Fruit fly (Drosophila melanogaster): Measurements from ENCODE around the gene CG15412.

- no peak for TF ChIP-seq CG8159 (tag; optimal IDR thresholded peaks at IDR 0.05)
- no peak for TF ChIP-seq CG17806 (tag; optimal IDR thresholded peaks at IDR 0.05)
- TF ChIP-seq EcR (GFP tag; optimal IDR thresholded peaks at IDR 0.05): no peak
- no peak for TF ChIP-seq CG32121 (GFP tag; IDR thresholded peaks at IDR 0.05)
- no peak for TF ChIP-seq CG8301 (tag; optimal IDR thresholded peaks at IDR 0.05)
- TF ChIP-seq Pif1A (GFP tag; optimal IDR thresholded peaks at IDR 0.05): no peak
- no peak for TF ChIP-seq CG10348 (GFP tag; IDR thresholded peaks at IDR 0.05)
- TF ChIP-seq fd96Ca (GFP tag; IDR thresholded peaks at IDR 0.05): peak; percentile 47; the same call in 1 of the 3 replicates
- no peak for TF ChIP-seq CG14655 (GFP tag; optimal IDR thresholded peaks at IDR 0.05)
- TF ChIP-seq Pif1B (GFP tag; optimal IDR thresholded peaks at IDR 0.05): no peak
- TF ChIP-seq CG4496 (GFP tag; IDR thresholded peaks at IDR 0.05): no peak
- TF ChIP-seq gl (tag; optimal IDR thresholded peaks at IDR 0.05): no peak
- no peak for TF ChIP-seq CG12605 (GFP tag; IDR thresholded peaks at IDR 0.05)
Observed at dm6 chr2L:3355791-3356190, 19.7 kb downstream of the CG15412 start.

All from whole organism, pupa.